Worm (Caenorhabditis elegans): Measurements from ENCODE around the gene F44G4.5.

F44G4.5 gene

ce11 chrII:9000331-9000730 is at the start of gene F44G4.5:
TSS of gene F44G4.5 (minus strand) at chrII:9000431.
- no peak for TF ChIP-seq med-1 (GFP tag; optimal IDR thresholded peaks at IDR 0.05; ENCODE audit: insufficient read depth)
- no peak for TF ChIP-seq T22C8.4 (GFP tag; IDR thresholded peaks at IDR 0.05)
- no peak for TF ChIP-seq tab-1 (GFP tag; IDR thresholded peaks at IDR 0.05)
- TF ChIP-seq ztf-23 (GFP tag; IDR thresholded peaks at IDR 0.05), result no peak
- no peak for TF ChIP-seq ref-1 (GFP tag; conservative IDR thresholded peaks at IDR 0.05)
- TF ChIP-seq ztf-29 (GFP tag; IDR thresholded peaks at IDR 0.05), result no peak
- TF ChIP-seq flt-1 (GFP tag; IDR thresholded peaks at IDR 0.05), result no peak
- no peak for TF ChIP-seq klf-2 (GFP tag; conservative IDR thresholded peaks at IDR 0.05)
- no peak for TF ChIP-seq cog-1 (tag; optimal IDR thresholded peaks at IDR 0.05)

ce11 chrII:9042059-9042458 is 41.8 kb upstream of the F44G4.5 start:
- TF ChIP-seq ztf-23 (GFP tag; IDR thresholded peaks at IDR 0.05), result no peak
- no peak for TF ChIP-seq tab-1 (GFP tag; IDR thresholded peaks at IDR 0.05)
- no peak for TF ChIP-seq klf-2 (GFP tag; conservative IDR thresholded peaks at IDR 0.05)
- no peak for TF ChIP-seq ref-1 (GFP tag; conservative IDR thresholded peaks at IDR 0.05)
- TF ChIP-seq cog-1 (tag; optimal IDR thresholded peaks at IDR 0.05), result no peak
- TF ChIP-seq med-1 (GFP tag; optimal IDR thresholded peaks at IDR 0.05; ENCODE audit: insufficient read depth), result no peak
- no peak for TF ChIP-seq T22C8.4 (GFP tag; IDR thresholded peaks at IDR 0.05)
- TF ChIP-seq ztf-29 (GFP tag; IDR thresholded peaks at IDR 0.05), result no peak
- no peak for TF ChIP-seq flt-1 (GFP tag; IDR thresholded peaks at IDR 0.05)

ce11 chrII:9041306-9041705 is 41.1 kb upstream of the F44G4.5 start, which contains the start of gene F37B12.3:
TSS of gene F37B12.3 (minus strand) at chrII:9041406.
- TF ChIP-seq ref-1 (GFP tag; conservative IDR thresholded peaks at IDR 0.05), result no peak
- TF ChIP-seq flt-1 (GFP tag; IDR thresholded peaks at IDR 0.05), result no peak

ce11 chrII:9038736-9039135 is 38.5 kb upstream of the F44G4.5 start:
- TF ChIP-seq cog-1 (tag; optimal IDR thresholded peaks at IDR 0.05) (no peak), tab-1 (GFP tag; IDR thresholded peaks at IDR 0.05) (no peak), ref-1 (GFP tag; conservative IDR thresholded peaks at IDR 0.05) (no peak), T22C8.4 (GFP tag; IDR thresholded peaks at IDR 0.05) (no peak), klf-2 (GFP tag; conservative IDR thresholded peaks at IDR 0.05) (no peak), flt-1 (GFP tag; IDR thresholded peaks at IDR 0.05) (no peak), ztf-23 (GFP tag; IDR thresholded peaks at IDR 0.05) (no peak), med-1 (GFP tag; optimal IDR thresholded peaks at IDR 0.05; ENCODE audit: insufficient read depth) (no peak), ztf-29 (GFP tag; IDR thresholded peaks at IDR 0.05) (no peak)

ce11 chrII:9038201-9038600 is 38.0 kb upstream of the F44G4.5 start, which contains the start of gene gcs-1:
TSS of gene gcs-1 (minus strand) at chrII:9038301.
- TF ChIP-seq T22C8.4 (GFP tag; IDR thresholded peaks at IDR 0.05), result no peak
- no peak for TF ChIP-seq ztf-29 (GFP tag; IDR thresholded peaks at IDR 0.05)
- no peak for TF ChIP-seq tab-1 (GFP tag; IDR thresholded peaks at IDR 0.05)
- TF ChIP-seq ztf-23 (GFP tag; IDR thresholded peaks at IDR 0.05), result no peak
- TF ChIP-seq cog-1 (tag; optimal IDR thresholded peaks at IDR 0.05), result no peak
- no peak for TF ChIP-seq ref-1 (GFP tag; conservative IDR thresholded peaks at IDR 0.05)
- TF ChIP-seq med-1 (GFP tag; optimal IDR thresholded peaks at IDR 0.05; ENCODE audit: insufficient read depth), result no peak
- no peak for TF ChIP-seq flt-1 (GFP tag; IDR thresholded peaks at IDR 0.05)
- TF ChIP-seq klf-2 (GFP tag; conservative IDR thresholded peaks at IDR 0.05), result no peak

ce11 chrII:9033034-9033433 is 32.8 kb upstream of the F44G4.5 start:
- no peak for TF ChIP-seq klf-2 (GFP tag; conservative IDR thresholded peaks at IDR 0.05)
- TF ChIP-seq tab-1 (GFP tag; IDR thresholded peaks at IDR 0.05), result no peak
- no peak for TF ChIP-seq cog-1 (tag; optimal IDR thresholded peaks at IDR 0.05)
- TF ChIP-seq med-1 (GFP tag; optimal IDR thresholded peaks at IDR 0.05; ENCODE audit: insufficient read depth), result no peak
- no peak for TF ChIP-seq ztf-29 (GFP tag; IDR thresholded peaks at IDR 0.05)
- no peak for TF ChIP-seq flt-1 (GFP tag; IDR thresholded peaks at IDR 0.05)
- no peak for TF ChIP-seq T22C8.4 (GFP tag; IDR thresholded peaks at IDR 0.05)
- TF ChIP-seq ztf-23 (GFP tag; IDR thresholded peaks at IDR 0.05), result no peak
- no peak for TF ChIP-seq ref-1 (GFP tag; conservative IDR thresholded peaks at IDR 0.05)

ce11 chrII:9031891-9032290 is 31.7 kb upstream of the F44G4.5 start:
- TF ChIP-seq ref-1 (GFP tag; conservative IDR thresholded peaks at IDR 0.05), result no peak
- TF ChIP-seq T22C8.4 (GFP tag; IDR thresholded peaks at IDR 0.05), result no peak
- TF ChIP-seq ztf-29 (GFP tag; IDR thresholded peaks at IDR 0.05), result no peak
- TF ChIP-seq flt-1 (GFP tag; IDR thresholded peaks at IDR 0.05), result no peak
- no peak for TF ChIP-seq klf-2 (GFP tag; conservative IDR thresholded peaks at IDR 0.05)
- TF ChIP-seq ztf-23 (GFP tag; IDR thresholded peaks at IDR 0.05), result no peak
- TF ChIP-seq tab-1 (GFP tag; IDR thresholded peaks at IDR 0.05), result no peak
- no peak for TF ChIP-seq med-1 (GFP tag; optimal IDR thresholded peaks at IDR 0.05; ENCODE audit: insufficient read depth)
- TF ChIP-seq cog-1 (tag; optimal IDR thresholded peaks at IDR 0.05), result no peak

- TF ChIP-seq cog-1 (tag; optimal IDR thresholded peaks at IDR 0.05) (no peak), ztf-29 (GFP tag; IDR thresholded peaks at IDR 0.05) (no peak), flt-1 (GFP tag; IDR thresholded peaks at IDR 0.05) (no peak), ztf-23 (GFP tag; IDR thresholded peaks at IDR 0.05) (no peak), ref-1 (GFP tag; conservative IDR thresholded peaks at IDR 0.05) (no peak), T22C8.4 (GFP tag; IDR thresholded peaks at IDR 0.05) (no peak), klf-2 (GFP tag; conservative IDR thresholded peaks at IDR 0.05) (no peak)
Measured at ce11 chrII:9029218-9029672, 29.0 kb upstream of the F44G4.5 start, which contains the start of gene F37B12.1. TSS of gene F37B12.1 (minus strand) at chrII:9029268.

- TF ChIP-seq cog-1 (tag; optimal IDR thresholded peaks at IDR 0.05) (no peak), klf-2 (GFP tag; conservative IDR thresholded peaks at IDR 0.05) (no peak), tab-1 (GFP tag; IDR thresholded peaks at IDR 0.05) (no peak), T22C8.4 (GFP tag; IDR thresholded peaks at IDR 0.05) (no peak), med-1 (GFP tag; optimal IDR thresholded peaks at IDR 0.05; ENCODE audit: insufficient read depth) (no peak), ztf-23 (GFP tag; IDR thresholded peaks at IDR 0.05) (no peak), flt-1 (GFP tag; IDR thresholded peaks at IDR 0.05) (no peak), ref-1 (GFP tag; conservative IDR thresholded peaks at IDR 0.05) (no peak), ztf-29 (GFP tag; IDR thresholded peaks at IDR 0.05) (no peak)
Measured at ce11 chrII:9028096-9028495, 27.9 kb upstream of the F44G4.5 start.

- TF ChIP-seq ztf-23 (GFP tag; IDR thresholded peaks at IDR 0.05) (no peak), klf-2 (GFP tag; conservative IDR thresholded peaks at IDR 0.05) (no peak), med-1 (GFP tag; optimal IDR thresholded peaks at IDR 0.05; ENCODE audit: insufficient read depth) (no peak), ref-1 (GFP tag; conservative IDR thresholded peaks at IDR 0.05) (no peak), T22C8.4 (GFP tag; IDR thresholded peaks at IDR 0.05) (no peak), flt-1 (GFP tag; IDR thresholded peaks at IDR 0.05) (no peak), ztf-29 (GFP tag; IDR thresholded peaks at IDR 0.05) (no peak), cog-1 (tag; optimal IDR thresholded peaks at IDR 0.05) (no peak), tab-1 (GFP tag; IDR thresholded peaks at IDR 0.05) (no peak)
Measured at ce11 chrII:9026348-9026747, 26.1 kb upstream of the F44G4.5 start.
